Worm (Caenorhabditis elegans) whole organism, L3 larva: ENCODE measurements around the gene copb-1.
A peak's percentile ranks its signal among the peaks of the same experiment; 100 is the strongest.

ENCODE experiments used
- ceh-16 ChIP-seq: sonication (generic microtip); optimal IDR thresholded peaks from 2 replicates; lab custom pipeline; 2017; ENCODE audit warnings: missing biosample characterization, missing genetic modification characterization
- ceh-28 ChIP-seq: fragments of 150-350 bp; optimal IDR thresholded peaks from 2 replicates; lab custom pipeline; 2014; ENCODE audit warnings: missing biosample characterization, missing genetic modification reagents, missing genetic modification characterization
- ceh-9 ChIP-seq: sonication (generic microtip); optimal IDR thresholded peaks from 2 replicates; lab custom pipeline; 2018; ENCODE audit warnings: missing biosample characterization, missing genetic modification characterization
- egl-27 ChIP-seq: sonication (generic microtip); optimal IDR thresholded peaks from 4 replicates; lab custom pipeline; 2017; ENCODE audit warnings: missing biosample characterization, missing genetic modification reagents, missing genetic modification characterization
- egl-5 ChIP-seq: fragments of 150-350 bp; optimal IDR thresholded peaks from 2 replicates; lab custom pipeline; 2017; ENCODE audit warnings: missing biosample characterization, missing genetic modification reagents, missing genetic modification characterization, inconsistent platforms
- elt-1 ChIP-seq: fragments of 150-350 bp; optimal IDR thresholded peaks from 2 replicates; lab custom pipeline; 2014; ENCODE audit warnings: missing biosample characterization, missing genetic modification characterization
- elt-2 ChIP-seq: sonication (generic microtip); optimal IDR thresholded peaks from 2 replicates; lab custom pipeline; 2016; ENCODE audit warnings: missing genetic modification reagents, mild to moderate bottlenecking, missing genetic modification characterization, missing compliant biosample characterization
- eor-1 ChIP-seq, 2 experiments: fragments of 150-350 bp; optimal IDR thresholded peaks; 2 replicates each; lab custom pipeline; 2014 to 2018; ENCODE audit warnings: missing biosample characterization in 2 of 2, missing genetic modification characterization in 2 of 2
- fkh-10 ChIP-seq: sonication (generic microtip); optimal IDR thresholded peaks from 2 replicates; lab custom pipeline; 2017; ENCODE audit warnings: missing biosample characterization, missing genetic modification reagents, missing genetic modification characterization
- fkh-2 ChIP-seq: fragments of 150-350 bp; optimal IDR thresholded peaks from 2 replicates; lab custom pipeline; 2014; ENCODE audit warnings: missing biosample characterization, missing genetic modification reagents, missing genetic modification characterization
- fos-1 ChIP-seq: fragments of 150-350 bp; optimal IDR thresholded peaks from 2 replicates; lab custom pipeline; 2014; ENCODE audit warnings: missing biosample characterization, missing genetic modification characterization
- hmg-11 ChIP-seq: sonication (generic microtip); optimal IDR thresholded peaks from 2 replicates; lab custom pipeline; 2016; ENCODE audit warnings: missing genetic modification characterization, missing compliant biosample characterization
- lin-39 ChIP-seq: fragments of 150-350 bp; optimal IDR thresholded peaks from 2 replicates; lab custom pipeline; 2018; ENCODE audit warnings: missing biosample characterization, missing genetic modification reagents, missing genetic modification characterization
- lsy-12 ChIP-seq: sonication (generic microtip); optimal IDR thresholded peaks from 2 replicates; lab custom pipeline; 2016; ENCODE audit warnings: mild to moderate bottlenecking, missing genetic modification characterization, missing compliant biosample characterization
- mdl-1 ChIP-seq: fragments of 150-350 bp; optimal IDR thresholded peaks from 2 replicates; lab custom pipeline; 2014; ENCODE audit warnings: missing biosample characterization, missing genetic modification characterization
- mml-1 ChIP-seq: fragments of 150-350 bp; sonication (generic microtip); optimal IDR thresholded peaks from 3 replicates; lab custom pipeline; 2014; ENCODE audit warnings: missing biosample characterization, missing genetic modification characterization
- nfya-1 ChIP-seq: sonication (generic microtip); optimal IDR thresholded peaks from 2 replicates; lab custom pipeline; 2017; ENCODE audit warnings: missing genetic modification characterization, mild to moderate bottlenecking, missing compliant biosample characterization, antibody characterized with exemption, moderate library complexity; ENCODE audit not compliant: insufficient read depth
- nhr-11 ChIP-seq: fragments of 150-350 bp; optimal IDR thresholded peaks from 2 replicates; lab custom pipeline; 2014; ENCODE audit warnings: missing biosample characterization, missing genetic modification characterization
- nhr-23 ChIP-seq: fragments of 150-350 bp; optimal IDR thresholded peaks from 2 replicates; lab custom pipeline; 2014; ENCODE audit warnings: missing biosample characterization, missing genetic modification reagents, missing genetic modification characterization
- nhr-237 ChIP-seq: fragments of 150-350 bp; optimal IDR thresholded peaks from 2 replicates; lab custom pipeline; 2014; ENCODE audit warnings: missing biosample characterization, missing genetic modification characterization
- nhr-25 ChIP-seq: sonication (generic microtip); optimal IDR thresholded peaks from 2 replicates; lab custom pipeline; 2017; ENCODE audit warnings: missing biosample characterization, missing genetic modification characterization
- nhr-28 ChIP-seq: fragments of 150-350 bp; optimal IDR thresholded peaks from 2 replicates; lab custom pipeline; 2014; ENCODE audit warnings: missing biosample characterization, missing genetic modification characterization
- nhr-76 ChIP-seq: fragments of 150-350 bp; sonication (generic microtip); optimal IDR thresholded peaks from 5 replicates; lab custom pipeline; 2014; ENCODE audit warnings: missing biosample characterization, missing genetic modification characterization
- pha-4 ChIP-seq: fragments of 150-350 bp; optimal IDR thresholded peaks from 2 replicates; lab custom pipeline; 2014; ENCODE audit warnings: missing biosample characterization, missing genetic modification reagents, missing genetic modification characterization
- pqm-1 ChIP-seq: fragments of 150-350 bp; optimal IDR thresholded peaks from 2 replicates; lab custom pipeline; 2017; ENCODE audit warnings: missing biosample characterization, missing genetic modification characterization, inconsistent platforms
- sea-2 ChIP-seq: fragments of 150-350 bp; sonication (generic microtip); optimal IDR thresholded peaks from 4 replicates; lab custom pipeline; 2014; ENCODE audit warnings: missing biosample characterization, missing genetic modification reagents, missing genetic modification characterization
- skn-1 ChIP-seq: fragments of 150-350 bp; optimal IDR thresholded peaks from 2 replicates; lab custom pipeline; 2014; ENCODE audit warnings: missing biosample characterization, missing genetic modification characterization
- snpc-4 ChIP-seq: fragments of 150-350 bp; optimal IDR thresholded peaks from 2 replicates; lab custom pipeline; 2014; ENCODE audit warnings: missing biosample characterization, missing genetic modification characterization
- unc-39 ChIP-seq: sonication (generic microtip); optimal IDR thresholded peaks from 4 replicates; lab custom pipeline; 2017; ENCODE audit warnings: missing biosample characterization, missing genetic modification characterization
- unc-62 ChIP-seq: fragments of 150-350 bp; sonication (generic microtip); optimal IDR thresholded peaks from 4 replicates; lab custom pipeline; 2014; ENCODE audit warnings: missing biosample characterization, missing genetic modification reagents, missing genetic modification characterization
- ztf-11 ChIP-seq: fragments of 150-350 bp; optimal IDR thresholded peaks from 2 replicates; lab custom pipeline; 2014; ENCODE audit warnings: missing biosample characterization, missing genetic modification characterization

The copb-1 gene

ce11 chrII:3061605-3062004 lies 17.0 kb upstream of the copb-1 start:
- no peak for TF ChIP-seq elt-2 (tag; lab: Kevin White, UChicago)
- TF ChIP-seq mdl-1 (tag; lab: Kevin White, UChicago): no peak
- no peak for TF ChIP-seq skn-1 (tag; lab: Kevin White, UChicago)
- no peak for TF ChIP-seq ztf-11
- TF ChIP-seq fkh-2 (tag; lab: Kevin White, UChicago): no peak

DNA sequence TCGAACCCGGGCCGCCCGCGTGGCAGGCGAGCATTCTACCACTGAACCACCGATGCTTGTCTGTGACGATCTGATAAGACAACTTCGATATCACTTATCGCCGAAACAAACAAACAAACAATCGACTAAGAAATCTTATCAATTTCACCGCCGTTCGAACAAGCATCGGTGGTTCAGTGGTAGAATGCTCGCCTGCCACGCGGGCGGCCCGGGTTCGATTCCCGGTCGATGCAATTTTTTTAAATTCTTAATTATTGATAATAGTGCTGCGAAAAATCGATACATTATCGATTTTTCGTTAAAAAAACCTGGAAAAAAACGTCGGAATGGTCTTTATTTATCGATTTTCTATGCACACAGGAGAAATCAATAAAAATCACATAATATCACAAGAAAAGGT lies 16.4 kb upstream of the copb-1 start:
- no peak for TF ChIP-seq mdl-1 (tag; lab: Kevin White, UChicago)
- no peak for TF ChIP-seq sea-2 (GFP tag; lab: Kevin White, UChicago)
- peak; percentile 69 for TF ChIP-seq elt-2 (tag; lab: Kevin White, UChicago)
- TF ChIP-seq ztf-11: no peak
- no peak for TF ChIP-seq nhr-25 (tag; lab: Kevin White, UChicago)
- peak; percentile 36 for TF ChIP-seq pha-4 (tag; lab: Kevin White, UChicago)
- TF ChIP-seq ceh-28: peak; percentile 81
- peak; percentile 17 for TF ChIP-seq pqm-1
- peak; percentile 27 for TF ChIP-seq nfya-1 (tag; lab: Kevin White, UChicago)

DNA sequence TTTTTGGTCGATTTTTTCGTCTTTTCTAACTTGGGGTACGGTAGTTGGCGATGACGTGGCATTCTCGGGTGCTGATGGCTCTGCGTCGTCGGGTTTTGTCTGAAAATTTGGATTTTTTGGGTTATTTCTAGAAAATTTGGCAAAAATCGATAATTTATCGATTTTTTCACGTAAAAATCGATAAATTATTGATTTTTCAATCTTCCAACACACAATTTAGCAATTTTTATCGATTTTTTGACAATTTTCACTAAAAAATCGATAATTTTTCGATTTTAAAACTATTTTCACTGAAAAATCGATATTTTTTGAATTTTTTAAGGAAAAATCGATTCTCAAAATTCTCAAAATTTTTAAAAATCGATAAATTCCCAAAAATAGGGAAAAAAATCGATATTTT lies 15.7 kb upstream of the copb-1 start:
- TF ChIP-seq ceh-16 (tag; lab: Kevin White, UChicago): no peak
- TF ChIP-seq eor-1 (tag; optimal IDR thresholded peaks at IDR 0.05; lab: Kevin White, UChicago): no peak
- no peak for TF ChIP-seq hmg-11 (tag; lab: Kevin White, UChicago)
- TF ChIP-seq ceh-28: peak; percentile 82
- no peak for TF ChIP-seq nhr-28 (tag; lab: Kevin White, UChicago)

ce11 chrII:3063366-3063765 lies 15.2 kb upstream of the copb-1 start:
- TF ChIP-seq ceh-28 (peak; percentile 98), nhr-11 (tag; lab: Kevin White, UChicago) (no peak)

ce11 chrII:3063984-3064383 lies 14.6 kb upstream of the copb-1 start:
- no peak for TF ChIP-seq unc-39
- no peak for TF ChIP-seq hmg-11 (tag; lab: Kevin White, UChicago)
- peak; percentile 96 for TF ChIP-seq ceh-28
- TF ChIP-seq fkh-10 (GFP tag; lab: Kevin White, UChicago): no peak
- TF ChIP-seq snpc-4 (tag; lab: Kevin White, UChicago): no peak

DNA sequence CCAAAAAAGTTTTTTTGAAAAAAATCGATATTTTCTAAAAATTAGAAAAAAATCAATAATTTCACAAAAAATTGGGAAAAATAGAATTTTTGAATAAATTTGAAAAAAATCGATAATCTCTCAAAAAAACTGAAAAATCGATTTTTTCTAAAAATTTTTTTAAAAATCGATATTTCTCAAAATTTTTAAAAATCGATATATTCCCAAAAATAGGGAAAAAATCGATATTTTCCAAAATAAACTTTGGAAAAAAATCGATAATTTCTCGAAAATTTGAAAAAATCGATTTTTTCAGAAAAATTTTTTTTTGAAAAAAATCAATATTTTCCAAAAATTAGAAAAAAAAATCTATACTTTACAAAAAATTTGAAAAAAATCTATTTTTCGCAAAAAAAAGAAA lies 14.0 kb upstream of the copb-1 start:
- TF ChIP-seq ceh-28 (peak; percentile 97), unc-62 (GFP tag; lab: Kevin White, UChicago) (no peak)

ce11 chrII:3065086-3065485 lies 13.5 kb upstream of the copb-1 start:
- no peak for TF ChIP-seq ceh-9 (tag; lab: Kevin White, UChicago)
- TF ChIP-seq unc-39: no peak
- no peak for TF ChIP-seq nhr-23 (tag; lab: Kevin White, UChicago)
- no peak for TF ChIP-seq unc-62 (GFP tag; lab: Kevin White, UChicago)

ce11 chrII:3066401-3066800 lies 12.2 kb upstream of the copb-1 start:
- peak; percentile 78 for TF ChIP-seq ceh-28
- no peak for TF ChIP-seq unc-39
- TF ChIP-seq mml-1 (tag; lab: Kevin White, UChicago): no peak

- no peak for TF ChIP-seq egl-5 (tag; lab: Kevin White, UChicago)
- TF ChIP-seq ceh-28: peak; percentile 95
These were observed 11.1 kb upstream of the copb-1 start for ce11 chrII:3067447-3067846.

- no peak for TF ChIP-seq ceh-9 (tag; lab: Kevin White, UChicago)
- TF ChIP-seq lsy-12 (tag; lab: Kevin White, UChicago): no peak
- TF ChIP-seq nhr-76: no peak
- TF ChIP-seq nhr-237 (tag; lab: Kevin White, UChicago): no peak
- no peak for TF ChIP-seq lin-39 (tag; lab: Kevin White, UChicago)
- TF ChIP-seq fos-1: no peak
- no peak for TF ChIP-seq ceh-28
- TF ChIP-seq unc-62 (GFP tag; lab: Kevin White, UChicago): no peak
- no peak for TF ChIP-seq nhr-25 (tag; lab: Kevin White, UChicago)
- TF ChIP-seq egl-27: no peak
- no peak for TF ChIP-seq ceh-16 (tag; lab: Kevin White, UChicago)
- no peak for TF ChIP-seq elt-1 (tag; lab: Kevin White, UChicago)
- TF ChIP-seq, all 47 proteins: peak for 0
These were observed 10.7 kb upstream of the copb-1 start for ce11 chrII:3067896-3068295.
